Worm (Caenorhabditis elegans) whole organism, L3 larva: Measurements from ENCODE around the gene W03C9.6.
A peak's percentile ranks its signal among the peaks of the same experiment; 100 is the strongest.

ENCODE experiments used
- aly-2 ChIP-seq: fragments of 150-350 bp; optimal IDR thresholded peaks from 2 replicates; lab custom pipeline; 2014; ENCODE audit warnings: missing biosample characterization, missing genetic modification characterization
- egl-27 ChIP-seq: sonication (generic microtip); optimal IDR thresholded peaks from 4 replicates; lab custom pipeline; 2017; ENCODE audit warnings: missing biosample characterization, missing genetic modification reagents, missing genetic modification characterization
- elt-1 ChIP-seq: fragments of 150-350 bp; optimal IDR thresholded peaks from 2 replicates; lab custom pipeline; 2014; ENCODE audit warnings: missing biosample characterization, missing genetic modification characterization
- fkh-2 ChIP-seq: fragments of 150-350 bp; optimal IDR thresholded peaks from 2 replicates; lab custom pipeline; 2014; ENCODE audit warnings: missing biosample characterization, missing genetic modification reagents, missing genetic modification characterization
- fos-1 ChIP-seq: fragments of 150-350 bp; optimal IDR thresholded peaks from 2 replicates; lab custom pipeline; 2014; ENCODE audit warnings: missing biosample characterization, missing genetic modification characterization
- pqm-1 ChIP-seq: fragments of 150-350 bp; optimal IDR thresholded peaks from 2 replicates; lab custom pipeline; 2017; ENCODE audit warnings: missing biosample characterization, missing genetic modification characterization, inconsistent platforms

ce11 chrII:12006575-12007098 lies 52.3 kb downstream of the W03C9.6 start, which contains the start of gene mcm-2:
- TF ChIP-seq aly-2 (tag; lab: Kevin White, UChicago) (no peak), elt-1 (peak; percentile 31), pqm-1 (tag; lab: Kevin White, UChicago) (no peak), fkh-2 (tag; lab: Kevin White, UChicago) (no peak), fos-1 (tag; lab: Kevin White, UChicago) (no peak), egl-27 (tag; lab: Kevin White, UChicago) (no peak)
